Fruit fly (Drosophila melanogaster) whole organism, pupa: Measurements from ENCODE around the gene CG14742.

Source experiments
- CG10348 ChIP-seq: fragments of 200-800 bp; sonication (Bioruptor generic); IDR thresholded peaks from 2 replicates; pipeline ENCODE4 v1.3.6; 2022; ENCODE audit warnings: missing biosample characterization, missing genetic modification characterization
- CG12605 ChIP-seq: fragments of 200-800 bp; sonication (Bioruptor generic); IDR thresholded peaks from 2 replicates; pipeline ENCODE4 v1.3.6; 2022; ENCODE audit warnings: missing biosample characterization, missing genetic modification characterization
- CG13204 ChIP-seq: fragments of 200-800 bp; sonication (Bioruptor generic); optimal IDR thresholded peaks from 2 replicates; lab custom pipeline; 2018; ENCODE audit warnings: missing biosample characterization, mild to moderate bottlenecking, missing genetic modification characterization, moderate library complexity
- CG14655 ChIP-seq: fragments of 200-800 bp; sonication (Bioruptor generic); optimal IDR thresholded peaks from 3 replicates; lab custom pipeline; 2017; ENCODE audit warnings: mild to moderate bottlenecking, missing biosample characterization, missing genetic modification reagents, missing genetic modification characterization
- CG15710 ChIP-seq: fragments of 200-800 bp; sonication (Bioruptor generic); optimal IDR thresholded peaks from 2 replicates; lab custom pipeline; 2018; ENCODE audit warnings: missing biosample characterization, mild to moderate bottlenecking, missing genetic modification characterization, moderate library complexity
- CG17806 ChIP-seq: fragments of 200-800 bp; sonication (Bioruptor generic); optimal IDR thresholded peaks from 2 replicates; lab custom pipeline; 2018; ENCODE audit warnings: missing biosample characterization, mild to moderate bottlenecking, missing genetic modification characterization, moderate library complexity
- CG32121 ChIP-seq: fragments of 200-800 bp; sonication (Bioruptor generic); IDR thresholded peaks from 2 replicates; pipeline ENCODE4 v1.3.6; 2022; ENCODE audit warnings: missing biosample characterization, missing genetic modification characterization
- CG34367 ChIP-seq: fragments of 200-800 bp; sonication (Bioruptor generic); optimal IDR thresholded peaks from 2 replicates; lab custom pipeline; 2018; ENCODE audit warnings: missing biosample characterization, mild to moderate bottlenecking, missing genetic modification characterization
- CG4496 ChIP-seq: fragments of 200-800 bp; sonication (Bioruptor generic); IDR thresholded peaks from 3 replicates; pipeline ENCODE4 v1.3.6; 2022; ENCODE audit warnings: missing biosample characterization, missing genetic modification characterization
- CG8159 ChIP-seq: fragments of 200-800 bp; sonication (Bioruptor generic); optimal IDR thresholded peaks from 3 replicates; lab custom pipeline; 2018; ENCODE audit warnings: missing biosample characterization, mild to moderate bottlenecking, missing genetic modification characterization, moderate library complexity
- CG8301 ChIP-seq: fragments of 200-800 bp; sonication (Bioruptor generic); optimal IDR thresholded peaks from 2 replicates; lab custom pipeline; 2018; ENCODE audit warnings: missing biosample characterization, mild to moderate bottlenecking, missing genetic modification characterization
- CG9948 ChIP-seq: fragments of 200-800 bp; sonication (Bioruptor generic); optimal IDR thresholded peaks from 2 replicates; lab custom pipeline; 2018; ENCODE audit warnings: missing biosample characterization, mild to moderate bottlenecking, missing genetic modification characterization, moderate library complexity
- D1 ChIP-seq: fragments of 200-800 bp; sonication (Bioruptor generic); optimal IDR thresholded peaks from 2 replicates; lab custom pipeline; 2018; ENCODE audit warnings: missing biosample characterization, mild to moderate bottlenecking, missing genetic modification characterization, moderate library complexity
- EcR ChIP-seq: fragments of 200-800 bp; sonication (Bioruptor generic); optimal IDR thresholded peaks from 3 replicates; lab custom pipeline; 2019; ENCODE audit warnings: missing biosample characterization, missing genetic modification characterization, mild to moderate bottlenecking, moderate library complexity, missing genetic modification reagents
- Ets98B ChIP-seq: fragments of 200-800 bp; sonication (Bioruptor generic); IDR thresholded peaks from 2 replicates; pipeline ENCODE4 v1.3.6; 2022; ENCODE audit warnings: missing biosample characterization, missing genetic modification characterization
- Pif1A ChIP-seq: fragments of 200-800 bp; sonication (Bioruptor generic); optimal IDR thresholded peaks from 3 replicates; lab custom pipeline; 2016; ENCODE audit warnings: missing biosample characterization, missing genetic modification characterization
- Pif1B ChIP-seq: fragments of 200-800 bp; sonication (Bioruptor generic); optimal IDR thresholded peaks from 3 replicates; lab custom pipeline; 2016; ENCODE audit warnings: missing biosample characterization, missing genetic modification characterization
- Snoo ChIP-seq: fragments of 200-800 bp; sonication (Bioruptor generic); optimal IDR thresholded peaks from 3 replicates; lab custom pipeline; 2017; ENCODE audit warnings: missing biosample characterization, mild to moderate bottlenecking, missing genetic modification characterization, inconsistent platforms
- fd96Ca ChIP-seq: fragments of 200-800 bp; sonication (Bioruptor generic); IDR thresholded peaks from 3 replicates; pipeline ENCODE4 v1.3.6; 2022; ENCODE audit warnings: missing biosample characterization, missing genetic modification characterization
- gl ChIP-seq: fragments of 200-800 bp; sonication (Bioruptor generic); optimal IDR thresholded peaks from 2 replicates; lab custom pipeline; 2018; ENCODE audit warnings: missing biosample characterization, mild to moderate bottlenecking, missing genetic modification characterization
- rn ChIP-seq: fragments of 200-800 bp; sonication (Bioruptor generic); IDR thresholded peaks from 2 replicates; pipeline ENCODE4 v1.3.6; 2022; ENCODE audit warnings: missing biosample characterization, missing genetic modification characterization

The CG14742 gene

dm6 chr3R:12226239-12226638, 11.9 kb downstream of the CG14742 start, which contains the start of gene CG12256:
Gene CG12256, minus strand, starts transcription at chr3R:12226339.
- TF ChIP-seq CG9948 (tag; lab: Kevin White, UChicago): no peak
- TF ChIP-seq CG12605 (GFP tag; lab: Robert Waterston, UW): no peak
- TF ChIP-seq CG8301: no peak
- TF ChIP-seq CG15710 (tag; lab: Kevin White, UChicago): no peak

dm6 chr3R:12229113-12229512, 14.8 kb downstream of the CG14742 start, which contains the start of gene CG3916:
Gene CG3916, plus strand, starts transcription at chr3R:12229413.
- TF ChIP-seq Pif1B (GFP tag; lab: Kevin White, UChicago): no peak

dm6 chr3R:12232629-12233028, 18.3 kb downstream of the CG14742 start, which contains the start of gene Pglym87:
Gene Pglym87, minus strand, starts transcription at chr3R:12232729.
- TF ChIP-seq CG4496 (GFP tag; lab: Robert Waterston, UW) (no peak), CG8159 (tag; lab: Kevin White, UChicago) (no peak), CG10348 (GFP tag; lab: Robert Waterston, UW) (no peak), CG8301 (no peak), Snoo (tag; lab: Kevin White, UChicago) (no peak), CG34367 (no peak), CG12605 (GFP tag; lab: Robert Waterston, UW) (no peak), CG17806 (tag; lab: Kevin White, UChicago) (no peak), rn (GFP tag; lab: Robert Waterston, UW) (no peak), Pif1B (GFP tag; lab: Kevin White, UChicago) (no peak)

- no peak for TF ChIP-seq gl (tag; lab: Kevin White, UChicago)
- no peak for TF ChIP-seq CG8301
- TF ChIP-seq CG4496 (GFP tag; lab: Robert Waterston, UW): no peak
- no peak for TF ChIP-seq CG13204 (GFP tag; lab: Kevin White, UChicago)
- TF ChIP-seq CG32121: no peak
- TF ChIP-seq Pif1A (GFP tag; lab: Kevin White, UChicago): no peak
- TF ChIP-seq CG8159 (tag; lab: Kevin White, UChicago): no peak
- TF ChIP-seq CG9948 (tag; lab: Kevin White, UChicago): no peak
- no peak for TF ChIP-seq CG15710 (tag; lab: Kevin White, UChicago)
- no peak for TF ChIP-seq EcR (GFP tag; lab: Kevin White, UChicago)
- TF ChIP-seq Snoo (tag; lab: Kevin White, UChicago): no peak
- no peak for TF ChIP-seq fd96Ca
- TF ChIP-seq rn (GFP tag; lab: Robert Waterston, UW): no peak
- no peak for TF ChIP-seq Pif1B (GFP tag; lab: Kevin White, UChicago)
- no peak for TF ChIP-seq D1 (tag; lab: Kevin White, UChicago)
Measured at dm6 chr3R:12234584-12234983, 20.3 kb downstream of the CG14742 start, which contains the start of gene Cyp313a5. Gene Cyp313a5, minus strand, starts transcription at chr3R:12234684.

dm6 chr3R:12236804-12237203, 22.5 kb downstream of the CG14742 start, which contains the start of gene Cyp313a2:
Gene Cyp313a2, minus strand, starts transcription at chr3R:12236904.
- no peak for TF ChIP-seq CG4496 (GFP tag; lab: Robert Waterston, UW)
- TF ChIP-seq CG17806 (tag; lab: Kevin White, UChicago): no peak
- no peak for TF ChIP-seq CG14655 (GFP tag; lab: Kevin White, UChicago)
- no peak for TF ChIP-seq CG34367
- TF ChIP-seq gl (tag; lab: Kevin White, UChicago): no peak
- TF ChIP-seq EcR (GFP tag; lab: Kevin White, UChicago): no peak
- no peak for TF ChIP-seq CG15710 (tag; lab: Kevin White, UChicago)
- no peak for TF ChIP-seq CG8159 (tag; lab: Kevin White, UChicago)
- TF ChIP-seq Pif1A (GFP tag; lab: Kevin White, UChicago): no peak
- no peak for TF ChIP-seq Snoo (tag; lab: Kevin White, UChicago)
- TF ChIP-seq Ets98B: no peak
- TF ChIP-seq fd96Ca: no peak
- TF ChIP-seq CG10348 (GFP tag; lab: Robert Waterston, UW): no peak
- TF ChIP-seq CG13204 (GFP tag; lab: Kevin White, UChicago): no peak
- TF ChIP-seq, all 21 proteins: peak for 0

- no peak for TF ChIP-seq CG9948 (tag; lab: Kevin White, UChicago)
- no peak for TF ChIP-seq D1 (tag; lab: Kevin White, UChicago)
- no peak for TF ChIP-seq CG34367
- no peak for TF ChIP-seq EcR (GFP tag; lab: Kevin White, UChicago)
- TF ChIP-seq CG12605 (GFP tag; lab: Robert Waterston, UW): no peak
- TF ChIP-seq CG17806 (tag; lab: Kevin White, UChicago): no peak
- TF ChIP-seq CG14655 (GFP tag; lab: Kevin White, UChicago): no peak
- TF ChIP-seq gl (tag; lab: Kevin White, UChicago): no peak
- TF ChIP-seq rn (GFP tag; lab: Robert Waterston, UW): no peak
- TF ChIP-seq Snoo (tag; lab: Kevin White, UChicago): no peak
- no peak for TF ChIP-seq fd96Ca
- TF ChIP-seq Ets98B: no peak
Measured at dm6 chr3R:12239166-12239565, 24.9 kb downstream of the CG14742 start, which contains the start of gene Cyp313a3. Gene Cyp313a3, minus strand, starts transcription at chr3R:12239266.
